Worm (Caenorhabditis elegans): ENCODE measurements around the gene C34E10.10.
A peak's percentile ranks its signal among the peaks of the same experiment; 100 is the strongest.

Gene C34E10.10

DNA sequence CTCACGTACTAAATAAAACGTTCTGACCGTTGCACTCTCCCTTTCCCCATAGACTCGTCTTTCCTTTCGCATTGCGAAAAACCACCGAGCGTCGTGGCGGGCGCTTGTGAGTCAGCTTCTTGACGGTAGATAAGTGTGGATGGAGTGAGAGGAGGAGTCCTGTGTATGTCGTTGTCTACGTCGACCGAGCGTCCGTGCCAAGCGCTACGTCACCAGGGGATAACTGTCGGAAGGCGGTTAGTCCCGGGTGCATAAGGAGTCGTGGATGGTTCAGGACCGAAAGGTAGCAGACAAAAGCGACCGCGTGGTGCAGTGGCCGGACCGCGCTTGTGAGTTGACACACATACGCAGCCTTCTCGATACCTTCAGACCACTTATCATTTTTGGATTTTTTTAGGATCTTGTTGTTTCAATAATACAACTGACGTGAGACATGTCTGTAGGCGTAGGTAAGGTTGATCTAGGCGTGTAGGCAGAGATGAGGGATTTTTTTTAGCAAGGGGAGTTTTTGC, 16.5 kb downstream of the C34E10.10 start (continued):
- TF ChIP-seq F57C9.4 (tag; optimal IDR thresholded peaks at IDR 0.05) (peak; percentile 70), lin-40 (tag; optimal IDR thresholded peaks at IDR 0.05) (peak; percentile 72), die-1 (tag; optimal IDR thresholded peaks at IDR 0.05) (peak; percentile 80), tbp1 (GFP tag; optimal IDR thresholded peaks at IDR 0.05) (peak; percentile 81), ztf-26 (tag; optimal IDR thresholded peaks at IDR 0.05) (peak; percentile 79), madf-8 (GFP tag; conservative IDR thresholded peaks at IDR 0.05) (peak; percentile 50), madf-10 (tag; optimal IDR thresholded peaks at IDR 0.05) (peak; percentile 80), F33H1.4 (GFP tag; IDR thresholded peaks at IDR 0.05) (peak; percentile 61), fkh-3 (tag; optimal IDR thresholded peaks at IDR 0.05) (peak; percentile 83), egl-44 (GFP tag; IDR thresholded peaks at IDR 0.05) (peak; percentile 94), F23B12.7 (tag; optimal IDR thresholded peaks at IDR 0.05; ENCODE audit: insufficient read depth) (peak; percentile 42), let-526 (GFP tag; IDR thresholded peaks at IDR 0.05) (0 out of 2 replicates have a peak, but pooled peaks have one; percentile 18), pbrm-1 (GFP tag; IDR thresholded peaks at IDR 0.05) (peak; percentile 60; the same call in 1 of the 2 replicates), attf-3 (GFP tag; conservative IDR thresholded peaks at IDR 0.05) (0 out of 2 replicates have a peak, but pooled peaks have one; percentile 28), him-1 (tag; optimal IDR thresholded peaks at IDR 0.05) (peak; percentile 78), ztf-25 (GFP tag; IDR thresholded peaks at IDR 0.05) (0 out of 2 replicates have a peak, but pooled peaks have one; percentile 47), K12H6.12 (tag; optimal IDR thresholded peaks at IDR 0.05) (peak; percentile 78), nfyb-1 (GFP tag; IDR thresholded peaks at IDR 0.05) (peak; percentile 89), dpff-1 (tag; optimal IDR thresholded peaks at IDR 0.05) (peak; percentile 64), lsl-1 (GFP tag; optimal IDR thresholded peaks at IDR 0.05) (peak; percentile 69), egrh-3 (GFP tag; IDR thresholded peaks at IDR 0.05) (peak; percentile 80), dox-1 (GFP tag; IDR thresholded peaks at IDR 0.05) (peak; percentile 96; the same call in 1 of the 2 replicates), hmg-1.2 (GFP tag; IDR thresholded peaks at IDR 0.05) (peak; percentile 69), ceh-91 (GFP tag; IDR thresholded peaks at IDR 0.05) (peak; percentile 62; the same call in 1 of the 2 replicates), attf-5 (GFP tag; optimal IDR thresholded peaks at IDR 0.05) (peak; percentile 73), unc-130 (GFP tag; optimal IDR thresholded peaks at IDR 0.05) (peak; percentile 44), chd-7 (tag; optimal IDR thresholded peaks at IDR 0.05) (peak; percentile 79), somi-1 (GFP tag; optimal IDR thresholded peaks at IDR 0.05) (peak; percentile 44), ztf-28 (GFP tag; IDR thresholded peaks at IDR 0.05) (0 out of 2 replicates have a peak, but pooled peaks have one; percentile 30), ztf-6 (GFP tag; IDR thresholded peaks at IDR 0.05) (0 out of 2 replicates have a peak, but pooled peaks have one; percentile 5), Y95B8A.8 (GFP tag; IDR thresholded peaks at IDR 0.05) (peak; percentile 73; the same call in 1 of the 2 replicates), athp-1 (tag; optimal IDR thresholded peaks at IDR 0.05) (peak; percentile 57), C06A6.2 (GFP tag; conservative IDR thresholded peaks at IDR 0.05) (peak; percentile 59), K11D2.4 (GFP tag; IDR thresholded peaks at IDR 0.05) (peak; percentile 69), C17E4.6 (GFP tag; IDR thresholded peaks at IDR 0.05) (peak; percentile 68; the same call in 1 of the 2 replicates), ztf-18 (tag; optimal IDR thresholded peaks at IDR 0.05) (peak; percentile 78), rcor-1 (GFP tag; IDR thresholded peaks at IDR 0.05) (peak; percentile 83), nhr-80 (tag; optimal IDR thresholded peaks at IDR 0.05) (peak; percentile 82), lin-35 (GFP tag; optimal IDR thresholded peaks at IDR 0.05) (peak in 1 of 3 experiments; percentile 20), xnd-1 (tag; optimal IDR thresholded peaks at IDR 0.05) (peak; percentile 18)
